Worm (Caenorhabditis elegans): ENCODE data around the gene map-1.

Gene map-1

ce11 chrIV:3698201-3698600 is 11.5 kb upstream of the map-1 start, which contains the start of gene Y37E11AL.2:
Gene Y37E11AL.2 (plus strand): TSS chrIV:3698501.
- TF ChIP-seq sem-4 (tag; optimal IDR thresholded peaks at IDR 0.05): no peak
- TF ChIP-seq nhr-11 (tag; optimal IDR thresholded peaks at IDR 0.05): no peak
- no peak for TF ChIP-seq gmeb-1 (tag; optimal IDR thresholded peaks at IDR 0.05)
- TF ChIP-seq snpc-4 (tag; optimal IDR thresholded peaks at IDR 0.05): no peak
- TF ChIP-seq ztf-11 (tag; optimal IDR thresholded peaks at IDR 0.05): no peak
- no peak for TF ChIP-seq ceh-82 (tag; optimal IDR thresholded peaks at IDR 0.05)
- no peak for TF ChIP-seq lin-39 (tag; optimal IDR thresholded peaks at IDR 0.05)
- TF ChIP-seq nhr-23 (tag; optimal IDR thresholded peaks at IDR 0.05): no peak
- no peak for TF ChIP-seq elt-3 (tag; optimal IDR thresholded peaks at IDR 0.05)
- TF ChIP-seq unc-62 (GFP tag; optimal IDR thresholded peaks at IDR 0.05): no peak
- TF ChIP-seq unc-55 (GFP tag; optimal IDR thresholded peaks at IDR 0.05): no peak
- no peak for TF ChIP-seq fos-1 (tag; optimal IDR thresholded peaks at IDR 0.05)
- no peak for TF ChIP-seq C34F6.9 (tag; optimal IDR thresholded peaks at IDR 0.05)
- TF ChIP-seq nhr-77 (tag; optimal IDR thresholded peaks at IDR 0.05): no peak
- no peak for TF ChIP-seq elt-1 (tag; optimal IDR thresholded peaks at IDR 0.05)

- peak; percentile 61 to 77 for TF ChIP-seq lsy-2 (tag; optimal IDR thresholded peaks at IDR 0.05)
- peak; percentile 50 for TF ChIP-seq lin-13 (GFP tag; optimal IDR thresholded peaks at IDR 0.05)
- peak; percentile 43 for TF ChIP-seq lin-11 (tag; optimal IDR thresholded peaks at IDR 0.05)
- no peak for TF ChIP-seq ztf-11 (tag; optimal IDR thresholded peaks at IDR 0.05)
- peak; percentile 52 for TF ChIP-seq crh-2 (tag; optimal IDR thresholded peaks at IDR 0.05)
- peak; percentile 73 for TF ChIP-seq C34F6.9 (tag; optimal IDR thresholded peaks at IDR 0.05)
- peak; percentile 1 for TF ChIP-seq F13H6.1 (tag; optimal IDR thresholded peaks at IDR 0.05)
- TF ChIP-seq gmeb-1 (tag; optimal IDR thresholded peaks at IDR 0.05): peak; percentile 93
- TF ChIP-seq nhr-21 (tag; optimal IDR thresholded peaks at IDR 0.05): no peak
- TF ChIP-seq unc-55 (GFP tag; optimal IDR thresholded peaks at IDR 0.05): peak; percentile 74
- peak; percentile 54 for TF ChIP-seq sma-3 (GFP tag; optimal IDR thresholded peaks at IDR 0.05)
- peak; percentile 14 for TF ChIP-seq nhr-25 (tag; optimal IDR thresholded peaks at IDR 0.05)
- no peak for TF ChIP-seq unc-62 (GFP tag; optimal IDR thresholded peaks at IDR 0.05)
- TF ChIP-seq nhr-11 (tag; optimal IDR thresholded peaks at IDR 0.05): no peak
- peak; percentile 33 for TF ChIP-seq nhr-129 (tag; optimal IDR thresholded peaks at IDR 0.05)
Measured at ce11 chrIV:3694638-3695037, 8.0 kb upstream of the map-1 start, which contains the start of the genes taf-6.2 and Y37E11AL.3. Gene taf-6.2 (minus strand): TSS chrIV:3694733. Gene Y37E11AL.3 (plus strand): TSS chrIV:3694935.

- no peak for TF ChIP-seq elt-1 (tag; optimal IDR thresholded peaks at IDR 0.05)
- no peak for TF ChIP-seq mab-5 (tag; optimal IDR thresholded peaks at IDR 0.05)
- TF ChIP-seq peb-1 (tag; optimal IDR thresholded peaks at IDR 0.05): no peak
- TF ChIP-seq ztf-4 (tag; optimal IDR thresholded peaks at IDR 0.05): no peak
- TF ChIP-seq F13H6.1 (tag; optimal IDR thresholded peaks at IDR 0.05): no peak
- no peak for TF ChIP-seq ztf-11 (tag; optimal IDR thresholded peaks at IDR 0.05)
- TF ChIP-seq lin-11 (tag; optimal IDR thresholded peaks at IDR 0.05): no peak
- no peak for TF ChIP-seq dmd-4 (tag; optimal IDR thresholded peaks at IDR 0.05)
- TF ChIP-seq C34F6.9 (tag; optimal IDR thresholded peaks at IDR 0.05): no peak
- TF ChIP-seq ZK546.5 (tag; optimal IDR thresholded peaks at IDR 0.05): no peak
- TF ChIP-seq unc-55 (GFP tag; optimal IDR thresholded peaks at IDR 0.05): no peak
- no peak for TF ChIP-seq nhr-129 (tag; optimal IDR thresholded peaks at IDR 0.05)
Measured at ce11 chrIV:3688050-3688449, 1.4 kb upstream of the map-1 start.

ce11 chrIV:3686260-3686659 is 405 bp downstream of the map-1 start:
- TF ChIP-seq blmp-1 (tag; optimal IDR thresholded peaks at IDR 0.05; ENCODE audit: insufficient read depth): no peak
- TF ChIP-seq crh-2 (tag; optimal IDR thresholded peaks at IDR 0.05): no peak
- TF ChIP-seq alr-1 (tag; optimal IDR thresholded peaks at IDR 0.05): no peak

- TF ChIP-seq ztf-4 (tag; optimal IDR thresholded peaks at IDR 0.05) (no peak), snpc-4 (tag; optimal IDR thresholded peaks at IDR 0.05) (no peak), lsy-2 (tag; optimal IDR thresholded peaks at IDR 0.05) (no peak), ztf-11 (tag; optimal IDR thresholded peaks at IDR 0.05) (no peak), lin-39 (tag; optimal IDR thresholded peaks at IDR 0.05) (no peak), lin-11 (tag; optimal IDR thresholded peaks at IDR 0.05) (no peak), mbf-1 (tag; optimal IDR thresholded peaks at IDR 0.05) (no peak), zag-1 (tag; optimal IDR thresholded peaks at IDR 0.05) (no peak), ZK546.5 (tag; optimal IDR thresholded peaks at IDR 0.05) (no peak), sma-3 (GFP tag; optimal IDR thresholded peaks at IDR 0.05) (no peak), skn-1 (tag; optimal IDR thresholded peaks at IDR 0.05) (no peak), nhr-77 (tag; optimal IDR thresholded peaks at IDR 0.05) (no peak), egl-27 (tag; optimal IDR thresholded peaks at IDR 0.05) (no peak)
Measured at ce11 chrIV:3681763-3682162, 4.9 kb downstream of the map-1 start.

Data from whole organism, L2 larva.